Worm (Caenorhabditis elegans): ENCODE results near the gene E01G6.1.

ce11 chrX:12296392-12296791 is 35.7 kb downstream of the E01G6.1 start, which contains the start of gene W06D11.2:
- TF ChIP-seq aly-2 (tag; optimal IDR thresholded peaks at IDR 0.05) = no peak
- no peak for TF ChIP-seq nhr-28 (tag; optimal IDR thresholded peaks at IDR 0.05)
- no peak for TF ChIP-seq mdl-1 (tag; optimal IDR thresholded peaks at IDR 0.05)
- no peak for TF ChIP-seq fkh-10 (GFP tag; optimal IDR thresholded peaks at IDR 0.05)
- no peak for TF ChIP-seq fos-1 (tag; optimal IDR thresholded peaks at IDR 0.05)
- TF ChIP-seq unc-62 (GFP tag; optimal IDR thresholded peaks at IDR 0.05) = no peak
- no peak for TF ChIP-seq lin-39 (tag; optimal IDR thresholded peaks at IDR 0.05)
- no peak for TF ChIP-seq ztf-4 (tag; optimal IDR thresholded peaks at IDR 0.05)
